Fruit fly (Drosophila melanogaster) whole organism: ENCODE data around the gene SelT.

ENCODE experiments used
- Dll ChIP-seq: fragments of >200 bp; optimal IDR thresholded peaks from 2 replicates; lab custom pipeline; 2017
- usp ChIP-seq: fragments of >200 bp; optimal IDR thresholded peaks from 2 replicates; lab custom pipeline; 2017; ENCODE audit warnings: missing biosample characterization, missing genetic modification characterization, mixed read lengths

dm6 chr2L:5003670-5004453, 6.9 kb upstream of the SelT start:
- TF ChIP-seq usp (GFP tag; lab: Kevin White, UChicago): no peak
- TF ChIP-seq Dll (lab: Kevin White, UChicago): no peak
